Worm (Caenorhabditis elegans) whole organism, L1 larva: ENCODE data around the gene F09E10.7.

Source experiments
- alr-1 ChIP-seq: fragments of 200-800 bp; sonication (Bioruptor generic); optimal IDR thresholded peaks from 2 replicates; lab custom pipeline; 2018; ENCODE audit warnings: borderline replicate concordance, mild to moderate bottlenecking, missing genetic modification characterization, missing compliant biosample characterization
- lir-3 ChIP-seq: sonication (generic microtip); optimal IDR thresholded peaks from 2 replicates; lab custom pipeline; 2016; ENCODE audit warnings: mild to moderate bottlenecking, missing genetic modification characterization, moderate library complexity, missing compliant biosample characterization; ENCODE audit not compliant: poor library complexity
- mef-2 ChIP-seq: fragments of 150-350 bp; optimal IDR thresholded peaks from 2 replicates; lab custom pipeline; 2014; ENCODE audit warnings: missing biosample characterization, missing genetic modification characterization
- nhr-28 ChIP-seq: fragments of 150-350 bp; optimal IDR thresholded peaks from 2 replicates; lab custom pipeline; 2014; ENCODE audit warnings: missing biosample characterization, missing genetic modification characterization
- skn-1 ChIP-seq: fragments of 150-350 bp; optimal IDR thresholded peaks from 2 replicates; lab custom pipeline; 2014; ENCODE audit warnings: missing biosample characterization, missing genetic modification characterization
- sup-37 ChIP-seq: fragments of 200-800 bp; sonication (Bioruptor generic); optimal IDR thresholded peaks from 2 replicates; lab custom pipeline; 2018; ENCODE audit warnings: mild to moderate bottlenecking, missing genetic modification characterization, missing compliant biosample characterization
- tbx-2 ChIP-seq: sonication (generic microtip); optimal IDR thresholded peaks from 2 replicates; lab custom pipeline; 2016; ENCODE audit warnings: missing genetic modification characterization, missing compliant biosample characterization
- unc-98 ChIP-seq: fragments of 200-800 bp; sonication (Bioruptor generic); IDR thresholded peaks from 2 replicates; pipeline ENCODE4 v1.3.6; 2022; ENCODE audit warnings: missing genetic modification characterization, missing compliant biosample characterization

ce11 chrX:1476005-1476404, 25.6 kb downstream of the F09E10.7 start:
- TF ChIP-seq sup-37 (GFP tag; lab: Kevin White, UChicago): no peak
- TF ChIP-seq skn-1: no peak
- TF ChIP-seq nhr-28 (tag; lab: Kevin White, UChicago): no peak
- TF ChIP-seq lir-3 (tag; lab: Kevin White, UChicago): no peak
- no peak for TF ChIP-seq alr-1 (tag; lab: Kevin White, UChicago)
- TF ChIP-seq tbx-2 (tag; lab: Kevin White, UChicago): no peak
- no peak for TF ChIP-seq unc-98 (GFP tag; lab: Robert Waterston, UW)
- no peak for TF ChIP-seq mef-2 (tag; lab: Kevin White, UChicago)
